Fruit fly (Drosophila melanogaster) whole organism, embryonic: ENCODE results near the gene WASp.

Experiments used
- Asciz ChIP-seq: fragments of 200-800 bp; sonication (Bioruptor generic); optimal IDR thresholded peaks from 2 replicates; lab custom pipeline; 2017; ENCODE audit warnings: missing biosample characterization, mild to moderate bottlenecking, missing genetic modification characterization, missing genetic modification reagents
- B-H2 ChIP-seq: fragments of 200-800 bp; sonication (Bioruptor generic); optimal IDR thresholded peaks from 2 replicates; lab custom pipeline; 2018; ENCODE audit warnings: missing biosample characterization, mild to moderate bottlenecking, missing genetic modification characterization
- BEAF-32 ChIP-seq: fragments of 200-800 bp; sonication (Bioruptor generic); optimal IDR thresholded peaks from 3 replicates; lab custom pipeline; 2017; ENCODE audit warnings: missing biosample characterization, missing genetic modification characterization, mild to moderate bottlenecking, moderate library complexity, missing genetic modification reagents
- CG10147 ChIP-seq: fragments of 200-800 bp; sonication (Bioruptor generic); optimal IDR thresholded peaks from 2 replicates; lab custom pipeline; 2019; ENCODE audit warnings: missing biosample characterization, mild to moderate bottlenecking, missing genetic modification characterization, moderate library complexity
- CG11504 ChIP-seq: fragments of 200-800 bp; sonication (Bioruptor generic); optimal IDR thresholded peaks from 3 replicates; lab custom pipeline; 2019; ENCODE audit warnings: missing biosample characterization, mild to moderate bottlenecking, missing genetic modification characterization, moderate library complexity
- CG12299 ChIP-seq: fragments of 200-800 bp; sonication (Bioruptor generic); optimal IDR thresholded peaks from 2 replicates; lab custom pipeline; 2018; ENCODE audit warnings: missing biosample characterization, mild to moderate bottlenecking, missing genetic modification characterization
- CG15073 ChIP-seq: fragments of 200-800 bp; sonication (Bioruptor generic); optimal IDR thresholded peaks from 2 replicates; lab custom pipeline; 2016; ENCODE audit warnings: missing biosample characterization, missing genetic modification characterization
- CG16813 ChIP-seq: fragments of 200-800 bp; sonication (Bioruptor generic); IDR thresholded peaks from 3 replicates; pipeline ENCODE4 v1.3.6; 2022; ENCODE audit warnings: missing biosample characterization, missing genetic modification characterization; ENCODE audit not compliant: partially characterized antibody
- CG2129 ChIP-seq: fragments of 200-800 bp; sonication (Bioruptor generic); IDR thresholded peaks from 2 replicates; pipeline ENCODE4 v1.3.6; 2022; ENCODE audit warnings: missing biosample characterization, missing genetic modification characterization; ENCODE audit not compliant: partially characterized antibody
- CG30431 ChIP-seq: fragments of 200-800 bp; sonication (Bioruptor generic); optimal IDR thresholded peaks from 2 replicates; lab custom pipeline; 2017; ENCODE audit warnings: missing biosample characterization, missing genetic modification characterization
- CG3065 ChIP-seq: fragments of 200-800 bp; sonication (Bioruptor generic); optimal IDR thresholded peaks from 2 replicates; lab custom pipeline; 2016; ENCODE audit warnings: missing biosample characterization, missing genetic modification characterization
- CG3995 ChIP-seq: fragments of 200-800 bp; sonication (Bioruptor generic); optimal IDR thresholded peaks from 3 replicates; lab custom pipeline; 2016; ENCODE audit warnings: missing biosample characterization, missing genetic modification characterization
- CG6765 ChIP-seq: fragments of 200-800 bp; sonication (Bioruptor generic); optimal IDR thresholded peaks from 3 replicates; lab custom pipeline; 2017; ENCODE audit warnings: missing biosample characterization, mild to moderate bottlenecking, missing genetic modification characterization
- CG8290 ChIP-seq, 3 experiments: fragments of 200-800 bp; sonication (Bioruptor generic); optimal IDR thresholded peaks; 2 replicates each; lab custom pipeline; 2016 to 2019; ENCODE audit warnings: missing biosample characterization in 3 of 3, missing genetic modification characterization in 3 of 3, mild to moderate bottlenecking in 2 of 3, moderate library complexity in 1 of 3
- Camta ChIP-seq: fragments of 200-800 bp; sonication (Bioruptor generic); optimal IDR thresholded peaks from 2 replicates; lab custom pipeline; 2016; ENCODE audit warnings: missing biosample characterization, missing genetic modification characterization
- Dbx ChIP-seq: fragments of 200-800 bp; sonication (Bioruptor generic); IDR thresholded peaks from 3 replicates; pipeline ENCODE4 v1.3.6; 2022; ENCODE audit warnings: missing biosample characterization, missing genetic modification characterization
- Deaf1 ChIP-seq: fragments of 200-800 bp; optimal IDR thresholded peaks from 3 replicates; lab custom pipeline; 2019; ENCODE audit warnings: missing biosample characterization, mild to moderate bottlenecking, missing genetic modification characterization, moderate library complexity
- Doc2 ChIP-seq: fragments of 200-800 bp; sonication (Bioruptor generic); IDR thresholded peaks from 2 replicates; pipeline ENCODE4 v1.3.6; 2022; ENCODE audit warnings: missing biosample characterization, missing genetic modification characterization
- Gsc ChIP-seq: fragments of 200-800 bp; sonication (Bioruptor generic); IDR thresholded peaks from 2 replicates; pipeline ENCODE4 v1.3.6; 2022; ENCODE audit warnings: missing biosample characterization, missing genetic modification characterization
- H15 ChIP-seq: fragments of 200-800 bp; sonication (Bioruptor generic); IDR thresholded peaks from 3 replicates; pipeline ENCODE4 v1.3.6; 2022; ENCODE audit warnings: missing biosample characterization, missing genetic modification characterization
- HLH54F ChIP-seq: fragments of 200-800 bp; sonication (Bioruptor generic); optimal IDR thresholded peaks from 3 replicates; lab custom pipeline; 2016; ENCODE audit warnings: missing biosample characterization, missing genetic modification characterization
- Kr ChIP-seq: fragments of 200-800 bp; sonication (Bioruptor generic); optimal IDR thresholded peaks from 2 replicates; lab custom pipeline; 2017; ENCODE audit warnings: missing biosample characterization, mild to moderate bottlenecking, missing genetic modification characterization
- Lhr ChIP-seq: fragments of 200-800 bp; sonication (Bioruptor generic); optimal IDR thresholded peaks from 3 replicates; lab custom pipeline; 2017; ENCODE audit warnings: mild to moderate bottlenecking, missing biosample characterization, missing genetic modification reagents, missing genetic modification characterization
- Max ChIP-seq: fragments of 200-800 bp; sonication (Bioruptor generic); optimal IDR thresholded peaks from 2 replicates; lab custom pipeline; 2016; ENCODE audit warnings: missing biosample characterization, mild to moderate bottlenecking, missing genetic modification characterization
- Optix ChIP-seq: fragments of 200-800 bp; sonication (Bioruptor generic); IDR thresholded peaks from 3 replicates; pipeline ENCODE4 v1.3.6; 2022; ENCODE audit warnings: missing biosample characterization, missing genetic modification characterization
- Sry-δ ChIP-seq: fragments of 200-800 bp; sonication (Bioruptor generic); optimal IDR thresholded peaks from 2 replicates; lab custom pipeline; 2016; ENCODE audit warnings: missing biosample characterization, missing genetic modification characterization
- Xrp1 ChIP-seq: fragments of 200-800 bp; sonication (Bioruptor generic); IDR thresholded peaks from 2 replicates; pipeline ENCODE4 v1.3.6; 2022; ENCODE audit warnings: missing biosample characterization, missing genetic modification characterization
- amos ChIP-seq: fragments of 200-800 bp; sonication (Bioruptor generic); IDR thresholded peaks from 2 replicates; pipeline ENCODE4 v1.3.6; 2022; ENCODE audit warnings: missing biosample characterization, missing genetic modification characterization; ENCODE audit not compliant: partially characterized antibody
- bab2 ChIP-seq: fragments of 200-800 bp; sonication (Bioruptor generic); optimal IDR thresholded peaks from 2 replicates; lab custom pipeline; 2016; ENCODE audit warnings: missing biosample characterization, missing genetic modification characterization
- cato ChIP-seq: fragments of 200-800 bp; sonication (Bioruptor generic); optimal IDR thresholded peaks from 2 replicates; lab custom pipeline; 2016; ENCODE audit warnings: missing biosample characterization, missing genetic modification characterization, borderline replicate concordance
- chn ChIP-seq: fragments of 200-800 bp; sonication (Bioruptor generic); optimal IDR thresholded peaks from 2 replicates; lab custom pipeline; 2016; ENCODE audit warnings: missing biosample characterization, missing genetic modification characterization
- dmrt11E ChIP-seq: fragments of 200-800 bp; sonication (Bioruptor generic); optimal IDR thresholded peaks from 3 replicates; lab custom pipeline; 2018; ENCODE audit warnings: missing biosample characterization, mild to moderate bottlenecking, missing genetic modification characterization, moderate library complexity
- dpn ChIP-seq, 2 experiments: fragments of 200-800 bp; sonication (Bioruptor generic); optimal IDR thresholded peaks; 3 replicates each; lab custom pipeline; 2016; ENCODE audit warnings: missing biosample characterization in 2 of 2, missing genetic modification characterization in 2 of 2
- fd64A ChIP-seq: fragments of 200-800 bp; sonication (Bioruptor generic); optimal IDR thresholded peaks from 3 replicates; lab custom pipeline; 2018; ENCODE audit warnings: missing biosample characterization, mild to moderate bottlenecking, missing genetic modification characterization
- fu2 ChIP-seq: fragments of 200-800 bp; sonication (Bioruptor generic); optimal IDR thresholded peaks from 2 replicates; lab custom pipeline; 2016; ENCODE audit warnings: missing biosample characterization, missing genetic modification characterization
- kay ChIP-seq: fragments of 200-800 bp; sonication (Bioruptor generic); optimal IDR thresholded peaks from 2 replicates; lab custom pipeline; 2016; ENCODE audit warnings: missing biosample characterization, missing genetic modification characterization
- ken ChIP-seq: fragments of 200-800 bp; sonication (Bioruptor generic); IDR thresholded peaks from 3 replicates; pipeline ENCODE4 v1.3.6; 2022; ENCODE audit warnings: missing biosample characterization, missing genetic modification characterization
- nom ChIP-seq: fragments of 200-800 bp; sonication (Bioruptor generic); optimal IDR thresholded peaks from 2 replicates; lab custom pipeline; 2017; ENCODE audit warnings: missing biosample characterization, missing genetic modification characterization, mild to moderate bottlenecking, moderate library complexity, missing genetic modification reagents
- peb ChIP-seq: fragments of 200-800 bp; sonication (Bioruptor generic); IDR thresholded peaks from 2 replicates; pipeline ENCODE4 v1.3.6; 2022; ENCODE audit warnings: missing biosample characterization, missing genetic modification characterization
- phol ChIP-seq: fragments of 200-800 bp; sonication (Bioruptor generic); optimal IDR thresholded peaks from 3 replicates; lab custom pipeline; 2018; ENCODE audit warnings: missing biosample characterization, mild to moderate bottlenecking, missing genetic modification characterization, moderate library complexity
- pros ChIP-seq: fragments of 200-800 bp; sonication (Bioruptor generic); optimal IDR thresholded peaks from 3 replicates; lab custom pipeline; 2019; ENCODE audit warnings: missing biosample characterization, mild to moderate bottlenecking, missing genetic modification characterization, moderate library complexity
- seq ChIP-seq: fragments of 200-800 bp; sonication (Bioruptor generic); IDR thresholded peaks from 2 replicates; pipeline ENCODE4 v1.3.6; 2022; ENCODE audit warnings: missing biosample characterization, missing genetic modification characterization
- sim ChIP-seq: fragments of 200-800 bp; sonication (Bioruptor generic); IDR thresholded peaks from 2 replicates; pipeline ENCODE4 v1.3.6; 2022; ENCODE audit warnings: missing biosample characterization, missing genetic modification characterization
- sima ChIP-seq: fragments of 200-800 bp; sonication (Bioruptor generic); optimal IDR thresholded peaks from 2 replicates; lab custom pipeline; 2016; ENCODE audit warnings: missing biosample characterization, missing genetic modification characterization
- unc-4 ChIP-seq: fragments of 200-800 bp; sonication (Bioruptor generic); IDR thresholded peaks from 2 replicates; pipeline ENCODE4 v1.3.6; 2022; ENCODE audit warnings: missing biosample characterization, missing genetic modification characterization; ENCODE audit not compliant: partially characterized antibody
- vnd ChIP-seq: fragments of 200-800 bp; sonication (Bioruptor generic); IDR thresholded peaks from 3 replicates; pipeline ENCODE4 v1.3.6; 2022; ENCODE audit warnings: missing biosample characterization, missing genetic modification characterization; ENCODE audit not compliant: partially characterized antibody
- vvl ChIP-seq: fragments of 200-800 bp; sonication (Bioruptor generic); IDR thresholded peaks from 2 replicates; pipeline ENCODE4 v1.3.6; 2022; ENCODE audit warnings: missing biosample characterization, missing genetic modification characterization
- z ChIP-seq: fragments of 200-800 bp; sonication (Bioruptor generic); IDR thresholded peaks from 3 replicates; pipeline ENCODE4 v1.3.6; 2022; ENCODE audit warnings: missing biosample characterization, missing genetic modification characterization

WASp gene

DNA sequence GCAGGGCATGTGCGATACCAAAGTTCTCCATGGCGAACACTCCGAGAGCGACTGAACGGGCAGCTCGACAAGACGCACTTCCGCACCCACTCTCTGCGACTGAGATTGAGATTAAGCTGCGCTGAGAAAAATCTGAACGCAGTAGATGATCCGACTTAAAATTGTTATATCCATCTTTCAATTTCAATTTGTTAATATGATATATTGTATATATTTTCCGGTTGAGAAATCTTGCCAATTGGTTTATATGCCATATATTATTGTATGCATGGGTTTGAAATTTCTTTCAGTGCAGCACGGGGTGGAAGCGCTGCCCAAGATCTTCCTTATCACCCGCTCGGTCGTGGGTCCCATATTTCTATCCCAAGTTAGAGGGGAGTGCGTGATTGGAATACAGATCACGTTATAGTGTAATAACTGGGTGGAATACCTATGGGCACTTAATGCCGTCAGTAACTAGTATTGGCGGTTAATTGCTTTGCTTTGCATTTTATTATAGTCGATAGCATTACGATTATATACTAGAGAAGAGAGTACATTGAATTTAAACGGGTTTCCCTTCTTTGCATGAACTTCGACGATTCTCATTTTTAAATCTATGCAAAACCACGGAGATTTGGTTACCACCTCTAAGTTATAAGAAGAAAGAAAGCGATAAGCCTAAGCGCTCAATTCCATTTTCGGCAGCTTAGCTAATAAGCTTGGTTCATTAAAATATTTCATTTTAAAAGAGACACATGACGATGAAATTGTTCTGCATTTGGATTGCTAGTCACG, 48.4 kb upstream of the WASp start, which contains the start of the genes Nepl19 and Nepl20 (continued):
- TF ChIP-seq Optix (GFP tag; lab: Robert Waterston, UW) (peak; percentile 82), dmrt11E (tag; lab: Kevin White, UChicago) (peak; percentile 81), CG30431 (GFP tag; lab: Kevin White, UChicago) (peak; percentile 70), CG16813 (GFP tag; lab: Robert Waterston, UW) (no peak), amos (no peak), ken (GFP tag; lab: Robert Waterston, UW) (peak; percentile 64; the same call in 2 of the 3 replicates), Camta (GFP tag; lab: Kevin White, UChicago) (peak; percentile 40), HLH54F (peak; percentile 47), peb (GFP tag; lab: Robert Waterston, UW) (peak; percentile 75), vnd (GFP tag; lab: Robert Waterston, UW) (no peak), Sry-δ (GFP tag; lab: Kevin White, UChicago) (peak; percentile 16), Lhr (peak; percentile 32), sima (GFP tag; lab: Kevin White, UChicago) (no peak), dpn (GFP tag; optimal IDR thresholded peaks at IDR 0.05; lab: Kevin White, UChicago) (peak; percentile 34 to 78), CG10147 (GFP tag; lab: Kevin White, UChicago) (peak; percentile 53), CG6765 (peak; percentile 72), Dbx (peak; percentile 79), sim (GFP tag; lab: Robert Waterston, UW) (peak; percentile 58), Xrp1 (GFP tag; lab: Robert Waterston, UW) (peak; percentile 91), fu2 (GFP tag; lab: Kevin White, UChicago) (peak; percentile 23), B-H2 (GFP tag; lab: Kevin White, UChicago) (no peak), BEAF-32 (GFP tag; lab: Kevin White, UChicago) (peak; percentile 52), Asciz (GFP tag; lab: Kevin White, UChicago) (peak; percentile 63), pros (GFP tag; lab: Kevin White, UChicago) (no peak), nom (GFP tag; lab: Kevin White, UChicago) (peak; percentile 62), phol (tag; lab: Kevin White, UChicago) (peak; percentile 78), vvl (GFP tag; lab: Robert Waterston, UW) (peak; percentile 93), cato (GFP tag; lab: Kevin White, UChicago) (peak; percentile 20), Deaf1 (tag; lab: Kevin White, UChicago) (peak; percentile 44), CG12299 (peak; percentile 68), bab2 (peak; percentile 22), CG3065 (GFP tag; lab: Kevin White, UChicago) (no peak), Doc2 (GFP tag; lab: Robert Waterston, UW) (peak; percentile 44; the same call in 1 of the 2 replicates), chn (peak; percentile 44), CG11504 (tag; lab: Kevin White, UChicago) (peak; percentile 83), Kr (no peak), Max (GFP tag; lab: Kevin White, UChicago) (peak; percentile 71), unc-4 (GFP tag; lab: Robert Waterston, UW) (no peak), CG3995 (GFP tag; lab: Kevin White, UChicago) (peak; percentile 33), H15 (peak; percentile 86), kay (GFP tag; lab: Kevin White, UChicago) (peak; percentile 25), CG2129 (no peak), seq (GFP tag; lab: Robert Waterston, UW) (peak; percentile 77; the same call in 1 of the 2 replicates), CG15073 (peak; percentile 31), CG8290 (GFP tag; optimal IDR thresholded peaks at IDR 0.05; lab: Kevin White, UChicago) (no peak), CG8290 (tag; optimal IDR thresholded peaks at IDR 0.05; lab: Kevin White, UChicago) (peak in 1 of 2 experiments; percentile 92), fd64A (peak; percentile 50), z (GFP tag; lab: Robert Waterston, UW) (0 out of 3 replicates have a peak, but pooled peaks have one; percentile 16), Gsc (GFP tag; lab: Robert Waterston, UW) (peak; percentile 49)
